1 fruit fly cellular context compared by ENCODE assay signal in genomic region chr2L:12026458-12027431, dm6.
TF ChIP-seq lines count a peak whose summit lies in the region.

No protein-coding gene starts in this region.

TF ChIP-seq in whole organism, embryonic, 481 proteins besides CTCF, POLR2A, EP300 and RAD21 (continued from another document and continues in another):
- TF ChIP-seq Sry-β (GFP tag; optimal IDR thresholded peaks at IDR 0.05; lab: Kevin White, UChicago) (peak; percentile 8), bigmax (GFP tag; optimal IDR thresholded peaks at IDR 0.05; lab: Kevin White, UChicago) (no peak), CG16815 (GFP tag; optimal IDR thresholded peaks at IDR 0.05; lab: Kevin White, UChicago) (no peak), Lhr (GFP tag; optimal IDR thresholded peaks at IDR 0.05; lab: Kevin White, UChicago) (peak; percentile 8), tll (GFP tag; optimal IDR thresholded peaks at IDR 0.05; lab: Kevin White, UChicago) (no peak), tap (tag; optimal IDR thresholded peaks at IDR 0.05; lab: Kevin White, UChicago) (no peak), usp (GFP tag; optimal IDR thresholded peaks at IDR 0.05; lab: Kevin White, UChicago) (no peak), ssp (GFP tag; IDR thresholded peaks at IDR 0.05; lab: Robert Waterston, UW) (no peak), CG12104 (GFP tag; optimal IDR thresholded peaks at IDR 0.05; lab: Kevin White, UChicago) (peak; percentile 36), al (GFP tag; IDR thresholded peaks at IDR 0.05; lab: Robert Waterston, UW) (no peak), CG15011 (GFP tag; optimal IDR thresholded peaks at IDR 0.05; lab: Kevin White, UChicago) (no peak), so (GFP tag; IDR thresholded peaks at IDR 0.05; lab: Robert Waterston, UW) (peak; percentile 39; the same call in 1 of the 3 replicates), tin (GFP tag; optimal IDR thresholded peaks at IDR 0.05; lab: Kevin White, UChicago) (peak; percentile 30), CG4360 (GFP tag; IDR thresholded peaks at IDR 0.05; lab: Robert Waterston, UW) (peak; percentile 62), Jarid2 (GFP tag; optimal IDR thresholded peaks at IDR 0.05; lab: Kevin White, UChicago) (no peak), knrl (GFP tag; IDR thresholded peaks at IDR 0.05; lab: Robert Waterston, UW; ENCODE audit: partially characterized antibody) (no peak), Dip2 (GFP tag; IDR thresholded peaks at IDR 0.05; lab: Robert Waterston, UW) (no peak), fu2 (GFP tag; optimal IDR thresholded peaks at IDR 0.05; lab: Kevin White, UChicago) (peak; percentile 11), CG7963 (GFP tag; IDR thresholded peaks at IDR 0.05; lab: Robert Waterston, UW; ENCODE audit: partially characterized antibody) (no peak), CG5953 (GFP tag; IDR thresholded peaks at IDR 0.05; lab: Robert Waterston, UW) (no peak), H2.0 (GFP tag; IDR thresholded peaks at IDR 0.05; lab: Robert Waterston, UW) (peak; percentile 52), CG17568 (GFP tag; optimal IDR thresholded peaks at IDR 0.05; lab: Kevin White, UChicago) (no peak), dysf (GFP tag; IDR thresholded peaks at IDR 0.05; lab: Robert Waterston, UW) (peak; percentile 65), CG11398 (GFP tag; optimal IDR thresholded peaks at IDR 0.05; lab: Kevin White, UChicago) (peak; percentile 6), Hsf (GFP tag; optimal IDR thresholded peaks at IDR 0.05; lab: Kevin White, UChicago) (peak; percentile 52), Side (GFP tag; optimal IDR thresholded peaks at IDR 0.05; lab: Kevin White, UChicago) (no peak), cwo (GFP tag; optimal IDR thresholded peaks at IDR 0.05; lab: Kevin White, UChicago) (peak; percentile 1), lab (GFP tag; optimal IDR thresholded peaks at IDR 0.05; lab: Kevin White, UChicago) (no peak), CG2712 (tag; optimal IDR thresholded peaks at IDR 0.05; lab: Kevin White, UChicago) (peak; percentile 53), Blimp-1 (GFP tag; optimal IDR thresholded peaks at IDR 0.05; lab: Kevin White, UChicago) (peak; percentile 63), CG4707 (GFP tag; optimal IDR thresholded peaks at IDR 0.05; lab: Kevin White, UChicago) (no peak), Hmr (GFP tag; optimal IDR thresholded peaks at IDR 0.05; lab: Kevin White, UChicago) (peak; percentile 64), ranshi (GFP tag; IDR thresholded peaks at IDR 0.05; lab: Robert Waterston, UW) (peak; percentile 46; the same call in 1 of the 2 replicates), Lim3 (GFP tag; IDR thresholded peaks at IDR 0.05; lab: Robert Waterston, UW) (peak; percentile 35; the same call in 1 of the 2 replicates), fd64A (GFP tag; optimal IDR thresholded peaks at IDR 0.05; lab: Kevin White, UChicago) (no peak), Mad (GFP tag; optimal IDR thresholded peaks at IDR 0.05; lab: Kevin White, UChicago) (no peak), CG17912 (GFP tag; optimal IDR thresholded peaks at IDR 0.05; lab: Kevin White, UChicago) (no peak), CG5180 (GFP tag; optimal IDR thresholded peaks at IDR 0.05; lab: Kevin White, UChicago) (peak; percentile 18), Stat92E (GFP tag; optimal IDR thresholded peaks at IDR 0.05; lab: Kevin White, UChicago) (no peak), z (GFP tag; IDR thresholded peaks at IDR 0.05; lab: Robert Waterston, UW) (no peak), pb (GFP tag; optimal IDR thresholded peaks at IDR 0.05; lab: Kevin White, UChicago) (no peak), chm (GFP tag; IDR thresholded peaks at IDR 0.05; lab: Robert Waterston, UW) (0 out of 2 replicates have a peak, but pooled peaks have one; percentile 40), ac (GFP tag; optimal IDR thresholded peaks at IDR 0.05; lab: Kevin White, UChicago) (no peak), CG13624 (GFP tag; optimal IDR thresholded peaks at IDR 0.05; lab: Kevin White, UChicago) (no peak), TFAM (GFP tag; optimal IDR thresholded peaks at IDR 0.05; lab: Kevin White, UChicago) (no peak), CG9817 (tag; optimal IDR thresholded peaks at IDR 0.05; lab: Kevin White, UChicago) (peak; percentile 24), CG3838 (GFP tag; optimal IDR thresholded peaks at IDR 0.05; lab: Kevin White, UChicago) (no peak), C15 (GFP tag; IDR thresholded peaks at IDR 0.05; lab: Robert Waterston, UW) (0 out of 3 replicates have a peak, but pooled peaks have one; percentile 23), tgo (GFP tag; IDR thresholded peaks at IDR 0.05; lab: Robert Waterston, UW) (peak; percentile 55), CG10366 (GFP tag; IDR thresholded peaks at IDR 0.05; lab: Robert Waterston, UW) (peak; percentile 25; the same call in 1 of the 2 replicates), CG12769 (tag; optimal IDR thresholded peaks at IDR 0.05; lab: Kevin White, UChicago) (peak; percentile 22), CG12391 (tag; optimal IDR thresholded peaks at IDR 0.05; lab: Kevin White, UChicago) (peak; percentile 69), aop (GFP tag; IDR thresholded peaks at IDR 0.05; lab: Robert Waterston, UW) (no peak), pum (GFP tag; optimal IDR thresholded peaks at IDR 0.05; lab: Kevin White, UChicago) (no peak), zen (tag; optimal IDR thresholded peaks at IDR 0.05; lab: Kevin White, UChicago) (peak; percentile 3), ara (GFP tag; IDR thresholded peaks at IDR 0.05; lab: Robert Waterston, UW) (peak; percentile 63), Fer3 (tag; optimal IDR thresholded peaks at IDR 0.05; lab: Kevin White, UChicago) (peak; percentile 24), vfl (GFP tag; optimal IDR thresholded peaks at IDR 0.05; lab: Kevin White, UChicago) (no peak), CG7987 (GFP tag; optimal IDR thresholded peaks at IDR 0.05; lab: Kevin White, UChicago) (no peak), wor (GFP tag; IDR thresholded peaks at IDR 0.05; lab: Robert Waterston, UW) (no peak; the same call in 1 of the 2 replicates), CG6765 (GFP tag; optimal IDR thresholded peaks at IDR 0.05; lab: Kevin White, UChicago) (peak; percentile 0), Atf6 (GFP tag; IDR thresholded peaks at IDR 0.05; lab: Robert Waterston, UW) (0 out of 2 replicates have a peak, but pooled peaks have one; percentile 7), Opbp (GFP tag; IDR thresholded peaks at IDR 0.05; lab: Robert Waterston, UW; ENCODE audit: partially characterized antibody) (no peak), CG9215 (GFP tag; IDR thresholded peaks at IDR 0.05; lab: Robert Waterston, UW) (no peak), Dll (GFP tag; IDR thresholded peaks at IDR 0.05; lab: Robert Waterston, UW; ENCODE audit: partially characterized antibody) (no peak), tio (GFP tag; optimal IDR thresholded peaks at IDR 0.05; lab: Kevin White, UChicago) (peak; percentile 69), CG18262 (tag; optimal IDR thresholded peaks at IDR 0.05; lab: Kevin White, UChicago) (peak; percentile 79), CG15514 (GFP tag; optimal IDR thresholded peaks at IDR 0.05; lab: Kevin White, UChicago) (peak; percentile 95), kay (GFP tag; optimal IDR thresholded peaks at IDR 0.05; lab: Kevin White, UChicago) (no peak), Doc3 (GFP tag; IDR thresholded peaks at IDR 0.05; lab: Robert Waterston, UW; ENCODE audit: partially characterized antibody) (0 out of 3 replicates have a peak, but pooled peaks have one; percentile 21), zfh2 (GFP tag; optimal IDR thresholded peaks at IDR 0.05; lab: Kevin White, UChicago) (no peak), CG12071 (GFP tag; optimal IDR thresholded peaks at IDR 0.05; lab: Kevin White, UChicago) (no peak), CrebB (tag; optimal IDR thresholded peaks at IDR 0.05; lab: Kevin White, UChicago) (no peak), tna (GFP tag; IDR thresholded peaks at IDR 0.05; lab: Robert Waterston, UW; ENCODE audit: partially characterized antibody) (no peak), hkb (optimal IDR thresholded peaks at IDR 0.05; lab: Kevin White, UChicago) (no peak), hkb (GFP tag; IDR thresholded peaks at IDR 0.05; lab: Robert Waterston, UW) (0 out of 2 replicates have a peak, but pooled peaks have one; percentile 21), CG12942 (GFP tag; optimal IDR thresholded peaks at IDR 0.05; lab: Kevin White, UChicago) (no peak), CG4404 (GFP tag; IDR thresholded peaks at IDR 0.05; lab: Robert Waterston, UW) (no peak), CG2202 (tag; optimal IDR thresholded peaks at IDR 0.05; lab: Kevin White, UChicago) (no peak), seq (GFP tag; IDR thresholded peaks at IDR 0.05; lab: Robert Waterston, UW) (peak; percentile 32; the same call in 1 of the 2 replicates), HLHmδ (GFP tag; optimal IDR thresholded peaks at IDR 0.05; lab: Kevin White, UChicago) (no peak), Meics (GFP tag; optimal IDR thresholded peaks at IDR 0.05; lab: Kevin White, UChicago) (peak; percentile 68), Ravus (GFP tag; IDR thresholded peaks at IDR 0.05; lab: Robert Waterston, UW) (peak; percentile 37), grau (tag; optimal IDR thresholded peaks at IDR 0.05; lab: Kevin White, UChicago) (peak; percentile 70), Mrtf (GFP tag; IDR thresholded peaks at IDR 0.05; lab: Robert Waterston, UW) (peak; percentile 31; the same call in 1 of the 3 replicates), CG7556 (GFP tag; optimal IDR thresholded peaks at IDR 0.05; lab: Kevin White, UChicago) (peak; percentile 88), Aef1 (GFP tag; IDR thresholded peaks at IDR 0.05; lab: Robert Waterston, UW) (peak; percentile 61), exex (tag; optimal IDR thresholded peaks at IDR 0.05; lab: Kevin White, UChicago) (peak; percentile 52), B-H1 (GFP tag; IDR thresholded peaks at IDR 0.05; lab: Robert Waterston, UW) (peak; percentile 20; the same call in 1 of the 3 replicates), salm (tag; optimal IDR thresholded peaks at IDR 0.05; lab: Kevin White, UChicago) (no peak), Max (GFP tag; optimal IDR thresholded peaks at IDR 0.05; lab: Kevin White, UChicago) (peak; percentile 54), CG15696 (tag; optimal IDR thresholded peaks at IDR 0.05; lab: Kevin White, UChicago) (no peak), bbx (GFP tag; IDR thresholded peaks at IDR 0.05; lab: Robert Waterston, UW; ENCODE audit: partially characterized antibody) (no peak), CG14710 (tag; optimal IDR thresholded peaks at IDR 0.05; lab: Kevin White, UChicago) (peak; percentile 67), CG4854 (GFP tag; optimal IDR thresholded peaks at IDR 0.05; lab: Kevin White, UChicago) (no peak), Taf1 (GFP tag; IDR thresholded peaks at IDR 0.05; lab: Robert Waterston, UW) (peak; percentile 29; the same call in 1 of the 2 replicates), sr (GFP tag; IDR thresholded peaks at IDR 0.05; lab: Robert Waterston, UW) (no peak), chinmo (GFP tag; IDR thresholded peaks at IDR 0.05; lab: Robert Waterston, UW; ENCODE audit: partially characterized antibody) (0 out of 4 replicates have a peak, but pooled peaks have one; percentile 64), GATAe (GFP tag; conservative IDR thresholded peaks at IDR 0.05; lab: Robert Waterston, UW) (no peak), CG18619 (GFP tag; optimal IDR thresholded peaks at IDR 0.05; lab: Kevin White, UChicago) (peak; percentile 79), da (GFP tag; optimal IDR thresholded peaks at IDR 0.05; lab: Kevin White, UChicago) (peak; percentile 12), schlank (tag; optimal IDR thresholded peaks at IDR 0.05; lab: Kevin White, UChicago) (no peak), dpn (GFP tag; optimal IDR thresholded peaks at IDR 0.05; lab: Kevin White, UChicago) (peak in 1 of 2 experiments; percentile 40), CG11696 (GFP tag; IDR thresholded peaks at IDR 0.05; lab: Robert Waterston, UW) (peak; percentile 13; the same call in 1 of the 2 replicates), nau (GFP tag; optimal IDR thresholded peaks at IDR 0.05; lab: Kevin White, UChicago) (no peak), hbn (GFP tag; IDR thresholded peaks at IDR 0.05; lab: Robert Waterston, UW; ENCODE audit: partially characterized antibody) (no peak), sd (tag; optimal IDR thresholded peaks at IDR 0.05; lab: Kevin White, UChicago) (peak; percentile 39), Adf1 (GFP tag; IDR thresholded peaks at IDR 0.05; lab: Robert Waterston, UW) (peak; percentile 97), dan (GFP tag; IDR thresholded peaks at IDR 0.05; lab: Robert Waterston, UW) (no peak), Sry-δ (GFP tag; optimal IDR thresholded peaks at IDR 0.05; lab: Kevin White, UChicago) (peak; percentile 29), scrt (GFP tag; optimal IDR thresholded peaks at IDR 0.05; lab: Kevin White, UChicago) (peak; percentile 6), Atf-2 (GFP tag; optimal IDR thresholded peaks at IDR 0.05; lab: Kevin White, UChicago) (no peak), h (optimal IDR thresholded peaks at IDR 0.05; lab: Kevin White, UChicago) (no peak), NC2β (GFP tag; optimal IDR thresholded peaks at IDR 0.05; lab: Kevin White, UChicago) (peak; percentile 34), hb (GFP tag; IDR thresholded peaks at IDR 0.05; lab: Robert Waterston, UW; ENCODE audit: partially characterized antibody) (no peak), dmrt99B (tag; optimal IDR thresholded peaks at IDR 0.05; lab: Kevin White, UChicago) (peak; percentile 48), ato (GFP tag; IDR thresholded peaks at IDR 0.05; lab: Robert Waterston, UW; ENCODE audit: partially characterized antibody) (no peak), CG17612 (GFP tag; IDR thresholded peaks at IDR 0.05; lab: Robert Waterston, UW) (peak; percentile 23; the same call in 1 of the 2 replicates), jing (GFP tag; optimal IDR thresholded peaks at IDR 0.05; lab: Kevin White, UChicago) (no peak), CG30403 (GFP tag; optimal IDR thresholded peaks at IDR 0.05; lab: Kevin White, UChicago) (peak; percentile 75), Lpt (GFP tag; optimal IDR thresholded peaks at IDR 0.05; lab: Kevin White, UChicago) (no peak), CG3995 (GFP tag; optimal IDR thresholded peaks at IDR 0.05; lab: Kevin White, UChicago) (no peak), CG6854 (GFP tag; optimal IDR thresholded peaks at IDR 0.05; lab: Kevin White, UChicago) (no peak), CG34224 (GFP tag; IDR thresholded peaks at IDR 0.05; lab: Robert Waterston, UW; ENCODE audit: partially characterized antibody) (no peak), Hmx (GFP tag; optimal IDR thresholded peaks at IDR 0.05; lab: Kevin White, UChicago) (no peak), slou (GFP tag; optimal IDR thresholded peaks at IDR 0.05; lab: Kevin White, UChicago) (no peak), gsb-n (tag; optimal IDR thresholded peaks at IDR 0.05; lab: Kevin White, UChicago) (no peak), stc (GFP tag; IDR thresholded peaks at IDR 0.05; lab: Robert Waterston, UW) (0 out of 2 replicates have a peak, but pooled peaks have one; percentile 25), Ssrp (tag; optimal IDR thresholded peaks at IDR 0.05; lab: Kevin White, UChicago) (peak; percentile 65), CG4617 (GFP tag; optimal IDR thresholded peaks at IDR 0.05; lab: Kevin White, UChicago; ENCODE audit: borderline replicate concordance) (no peak)
